Fruit fly (Drosophila melanogaster) whole organism, pupa: ENCODE results near the gene Alg1.

ENCODE experiments used
- CG12605 ChIP-seq: fragments of 200-800 bp; sonication (Bioruptor generic); IDR thresholded peaks from 2 replicates; pipeline ENCODE4 v1.3.6; 2022; ENCODE audit warnings: missing biosample characterization, missing genetic modification characterization
- CG13204 ChIP-seq: fragments of 200-800 bp; sonication (Bioruptor generic); optimal IDR thresholded peaks from 2 replicates; lab custom pipeline; 2018; ENCODE audit warnings: missing biosample characterization, mild to moderate bottlenecking, missing genetic modification characterization, moderate library complexity
- CG14655 ChIP-seq: fragments of 200-800 bp; sonication (Bioruptor generic); optimal IDR thresholded peaks from 3 replicates; lab custom pipeline; 2017; ENCODE audit warnings: mild to moderate bottlenecking, missing biosample characterization, missing genetic modification reagents, missing genetic modification characterization
- CG32121 ChIP-seq: fragments of 200-800 bp; sonication (Bioruptor generic); IDR thresholded peaks from 2 replicates; pipeline ENCODE4 v1.3.6; 2022; ENCODE audit warnings: missing biosample characterization, missing genetic modification characterization
- CG34367 ChIP-seq: fragments of 200-800 bp; sonication (Bioruptor generic); optimal IDR thresholded peaks from 2 replicates; lab custom pipeline; 2018; ENCODE audit warnings: missing biosample characterization, mild to moderate bottlenecking, missing genetic modification characterization
- CG8301 ChIP-seq: fragments of 200-800 bp; sonication (Bioruptor generic); optimal IDR thresholded peaks from 2 replicates; lab custom pipeline; 2018; ENCODE audit warnings: missing biosample characterization, mild to moderate bottlenecking, missing genetic modification characterization
- CG9948 ChIP-seq: fragments of 200-800 bp; sonication (Bioruptor generic); optimal IDR thresholded peaks from 2 replicates; lab custom pipeline; 2018; ENCODE audit warnings: missing biosample characterization, mild to moderate bottlenecking, missing genetic modification characterization, moderate library complexity
- EcR ChIP-seq: fragments of 200-800 bp; sonication (Bioruptor generic); optimal IDR thresholded peaks from 3 replicates; lab custom pipeline; 2019; ENCODE audit warnings: missing biosample characterization, missing genetic modification characterization, mild to moderate bottlenecking, moderate library complexity, missing genetic modification reagents
- Ets98B ChIP-seq: fragments of 200-800 bp; sonication (Bioruptor generic); IDR thresholded peaks from 2 replicates; pipeline ENCODE4 v1.3.6; 2022; ENCODE audit warnings: missing biosample characterization, missing genetic modification characterization
- Pif1A ChIP-seq: fragments of 200-800 bp; sonication (Bioruptor generic); optimal IDR thresholded peaks from 3 replicates; lab custom pipeline; 2016; ENCODE audit warnings: missing biosample characterization, missing genetic modification characterization
- rn ChIP-seq: fragments of 200-800 bp; sonication (Bioruptor generic); IDR thresholded peaks from 2 replicates; pipeline ENCODE4 v1.3.6; 2022; ENCODE audit warnings: missing biosample characterization, missing genetic modification characterization

DNA sequence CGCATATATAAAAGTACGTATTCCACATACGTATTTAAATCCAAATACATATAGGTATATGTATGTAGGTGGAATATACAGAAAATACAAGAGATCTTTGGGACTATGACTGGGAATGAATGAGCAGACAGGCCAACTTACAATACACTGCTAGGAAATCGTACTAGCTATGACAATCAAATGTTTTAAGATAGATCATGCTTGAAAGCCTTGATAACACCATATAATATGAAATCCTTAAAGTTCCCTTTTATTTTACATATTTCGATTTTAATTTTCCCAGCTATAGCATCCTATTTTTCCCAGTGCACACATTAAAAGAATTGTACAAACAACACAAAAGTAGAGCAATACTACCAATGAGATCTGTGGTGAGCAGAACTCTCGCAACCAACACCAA lies 29.6 kb downstream of the Alg1 start:
- TF ChIP-seq CG34367 (tag; lab: Kevin White, UChicago) (no peak), CG13204 (GFP tag; lab: Kevin White, UChicago) (no peak), CG9948 (tag; lab: Kevin White, UChicago) (peak; percentile 19), CG12605 (peak; percentile 71), rn (GFP tag; lab: Robert Waterston, UW) (peak; percentile 64), EcR (GFP tag; lab: Kevin White, UChicago) (no peak), Ets98B (peak; percentile 88), CG32121 (GFP tag; lab: Robert Waterston, UW) (peak; percentile 89), CG8301 (tag; lab: Kevin White, UChicago) (peak; percentile 50), Pif1A (GFP tag; lab: Kevin White, UChicago) (peak; percentile 52), CG14655 (GFP tag; lab: Kevin White, UChicago) (peak; percentile 52)
